Worm (Caenorhabditis elegans) whole organism, L1 larva: ENCODE measurements around the gene tsp-2.

ENCODE experiments used
- C04F5.9 ChIP-seq: sonication (generic microtip); optimal IDR thresholded peaks from 2 replicates; lab custom pipeline; 2016; ENCODE audit warnings: missing genetic modification characterization, missing compliant biosample characterization
- C34B4.2 ChIP-seq: sonication (generic microtip); optimal IDR thresholded peaks from 2 replicates; lab custom pipeline; 2017; ENCODE audit warnings: mild to moderate bottlenecking, missing genetic modification characterization, missing compliant biosample characterization
- F16B12.6 ChIP-seq: fragments of 150-350 bp; optimal IDR thresholded peaks from 2 replicates; lab custom pipeline; 2014; ENCODE audit warnings: missing biosample characterization, missing genetic modification characterization
- aha-1 ChIP-seq: fragments of 150-350 bp; optimal IDR thresholded peaks from 2 replicates; lab custom pipeline; 2014; ENCODE audit warnings: missing biosample characterization, missing genetic modification characterization
- ama-1 ChIP-seq: fragments of 150-350 bp; optimal IDR thresholded peaks from 2 replicates; lab custom pipeline; 2014
- ceh-8 ChIP-seq: fragments of 200-800 bp; sonication (Bioruptor generic); optimal IDR thresholded peaks from 2 replicates; lab custom pipeline; 2018; ENCODE audit warnings: mild to moderate bottlenecking, missing genetic modification characterization, moderate library complexity, missing compliant biosample characterization
- ceh-82 ChIP-seq, 3 experiments: fragments of 150-350 bp in 1 of 3; sonication (generic microtip) in 2 of 3; optimal IDR thresholded peaks; 2 replicates each; lab custom pipeline; 2014 to 2017; ENCODE audit warnings: missing biosample characterization in 3 of 3, missing genetic modification characterization in 3 of 3
- ceh-88 ChIP-seq: fragments of 200-800 bp; sonication (Bioruptor generic); IDR thresholded peaks from 2 replicates; pipeline ENCODE4 v1.3.6; 2022; ENCODE audit warnings: missing genetic modification characterization, missing compliant biosample characterization
- ceh-90 ChIP-seq: sonication (generic microtip); optimal IDR thresholded peaks from 2 replicates; lab custom pipeline; 2016; ENCODE audit warnings: missing genetic modification characterization, missing compliant biosample characterization
- ces-1 ChIP-seq: fragments of 150-350 bp; optimal IDR thresholded peaks from 2 replicates; lab custom pipeline; 2014; ENCODE audit warnings: missing biosample characterization, missing genetic modification reagents, missing genetic modification characterization
- dpl-1 ChIP-seq, 3 experiments: fragments of 150-350 bp in 2 of 3; sonication (generic microtip) in 1 of 3; optimal IDR thresholded peaks; 2 replicates each; lab custom pipeline; 2014 to 2017; ENCODE audit warnings: missing biosample characterization in 3 of 3, missing genetic modification characterization in 3 of 3, missing genetic modification reagents in 3 of 3
- efl-3 ChIP-seq: fragments of 200-800 bp; sonication (Bioruptor generic); optimal IDR thresholded peaks from 2 replicates; lab custom pipeline; 2018; ENCODE audit warnings: mild to moderate bottlenecking, missing genetic modification characterization, missing compliant biosample characterization
- egl-13 ChIP-seq: sonication (generic microtip); optimal IDR thresholded peaks from 2 replicates; lab custom pipeline; 2016; ENCODE audit warnings: missing genotype, missing genetic modification reagents, missing genetic modification characterization, missing compliant biosample characterization
- egl-27 ChIP-seq, 2 experiments: fragments of 150-350 bp in 1 of 2; sonication (generic microtip); optimal IDR thresholded peaks; 3 replicates each; lab custom pipeline; 2017 to 2018; ENCODE audit warnings: missing biosample characterization in 2 of 2, missing genetic modification characterization in 2 of 2, missing genetic modification reagents in 2 of 2
- elt-2 ChIP-seq: sonication (generic microtip); optimal IDR thresholded peaks from 2 replicates; lab custom pipeline; 2016; ENCODE audit warnings: missing genetic modification characterization, mild to moderate bottlenecking, inconsistent platforms, missing compliant biosample characterization, missing genetic modification reagents
- elt-3 ChIP-seq, 6 experiments: fragments of 150-350 bp in 1 of 6; sonication (generic microtip); optimal IDR thresholded peaks; 2 replicates each; lab custom pipeline; 2017 to 2018; ENCODE audit warnings: missing biosample characterization in 6 of 6, missing genetic modification characterization in 6 of 6, inconsistent platforms in 1 of 6
- ets-5 ChIP-seq: fragments of 200-800 bp; sonication (Bioruptor generic); IDR thresholded peaks from 2 replicates; pipeline ENCODE4 v1.3.6; 2022; ENCODE audit warnings: missing genetic modification characterization, missing compliant biosample characterization
- fkh-10 ChIP-seq: sonication (generic microtip); optimal IDR thresholded peaks from 2 replicates; lab custom pipeline; 2017; ENCODE audit warnings: missing biosample characterization, missing genetic modification reagents, missing genetic modification characterization
- hlh-17 ChIP-seq: fragments of 200-800 bp; sonication (Bioruptor generic); optimal IDR thresholded peaks from 2 replicates; lab custom pipeline; 2018; ENCODE audit warnings: missing genetic modification characterization, mild to moderate bottlenecking, missing compliant biosample characterization, moderate library complexity, borderline replicate concordance
- hlh-4 ChIP-seq: sonication (generic microtip); optimal IDR thresholded peaks from 2 replicates; lab custom pipeline; 2016; ENCODE audit warnings: mild to moderate bottlenecking, missing genetic modification characterization, missing compliant biosample characterization
- irx-1 ChIP-seq: sonication (generic microtip); optimal IDR thresholded peaks from 2 replicates; lab custom pipeline; 2016; ENCODE audit warnings: missing genetic modification characterization, missing compliant biosample characterization
- jun-1 ChIP-seq: fragments of 150-350 bp; optimal IDR thresholded peaks from 2 replicates; lab custom pipeline; 2014; ENCODE audit warnings: missing biosample characterization, missing genetic modification reagents, missing genetic modification characterization
- lin-14 ChIP-seq: fragments of 200-800 bp; sonication (Bioruptor generic); optimal IDR thresholded peaks from 2 replicates; lab custom pipeline; 2018; ENCODE audit warnings: mild to moderate bottlenecking, missing genetic modification characterization, moderate library complexity, missing compliant biosample characterization
- lin-15B ChIP-seq: fragments of 150-350 bp; sonication (generic microtip); optimal IDR thresholded peaks from 3 replicates; lab custom pipeline; 2014; ENCODE audit warnings: missing biosample characterization, missing genetic modification characterization
- lin-35 ChIP-seq, 2 experiments: fragments of 150-350 bp; optimal IDR thresholded peaks; 2 replicates each; lab custom pipeline; 2014; ENCODE audit warnings: missing biosample characterization in 2 of 2, missing genetic modification characterization in 2 of 2, missing genetic modification reagents in 2 of 2
- lin-39 ChIP-seq: fragments of 150-350 bp; optimal IDR thresholded peaks from 2 replicates; lab custom pipeline; 2014; ENCODE audit warnings: missing biosample characterization, missing genetic modification reagents, missing genetic modification characterization
- lir-3 ChIP-seq: sonication (generic microtip); optimal IDR thresholded peaks from 2 replicates; lab custom pipeline; 2016; ENCODE audit warnings: mild to moderate bottlenecking, missing genetic modification characterization, moderate library complexity, missing compliant biosample characterization; ENCODE audit not compliant: poor library complexity
- lsy-2 ChIP-seq, 2 experiments: fragments of 150-350 bp; optimal IDR thresholded peaks; 2 replicates each; lab custom pipeline; 2014; ENCODE audit warnings: missing biosample characterization in 2 of 2, missing genetic modification characterization in 2 of 2
- mef-2 ChIP-seq: fragments of 150-350 bp; optimal IDR thresholded peaks from 2 replicates; lab custom pipeline; 2014; ENCODE audit warnings: missing biosample characterization, missing genetic modification characterization
- mep-1 ChIP-seq: fragments of 150-350 bp; optimal IDR thresholded peaks from 2 replicates; lab custom pipeline; 2014; ENCODE audit warnings: missing biosample characterization, missing genetic modification characterization
- nhr-20 ChIP-seq: sonication (generic microtip); optimal IDR thresholded peaks from 2 replicates; lab custom pipeline; 2016; ENCODE audit warnings: mild to moderate bottlenecking, missing genetic modification characterization, missing compliant biosample characterization
- nhr-237 ChIP-seq: fragments of 150-350 bp; optimal IDR thresholded peaks from 2 replicates; lab custom pipeline; 2014; ENCODE audit warnings: missing biosample characterization, missing genetic modification characterization
- pag-3 ChIP-seq: sonication (generic microtip); optimal IDR thresholded peaks from 2 replicates; lab custom pipeline; 2017; ENCODE audit warnings: missing genetic modification characterization, mild to moderate bottlenecking, missing compliant biosample characterization, antibody characterized with exemption, borderline replicate concordance; ENCODE audit not compliant: insufficient read depth
- snpc-4 ChIP-seq: fragments of 150-350 bp; optimal IDR thresholded peaks from 2 replicates; lab custom pipeline; 2014; ENCODE audit warnings: missing biosample characterization, missing genetic modification characterization
- snu-23 ChIP-seq: sonication (generic microtip); optimal IDR thresholded peaks from 2 replicates; lab custom pipeline; 2016; ENCODE audit warnings: missing genetic modification characterization, missing compliant biosample characterization
- sox-4 ChIP-seq: sonication (generic microtip); optimal IDR thresholded peaks from 2 replicates; lab custom pipeline; 2016; ENCODE audit warnings: missing genetic modification characterization, missing compliant biosample characterization
- sptf-1 ChIP-seq: fragments of 150-350 bp; optimal IDR thresholded peaks from 2 replicates; lab custom pipeline; 2014; ENCODE audit warnings: missing biosample characterization, missing genetic modification characterization
- sup-37 ChIP-seq: fragments of 200-800 bp; sonication (Bioruptor generic); optimal IDR thresholded peaks from 2 replicates; lab custom pipeline; 2018; ENCODE audit warnings: mild to moderate bottlenecking, missing genetic modification characterization, missing compliant biosample characterization
- swsn-7 ChIP-seq: sonication (generic microtip); optimal IDR thresholded peaks from 2 replicates; lab custom pipeline; 2016; ENCODE audit warnings: missing genetic modification characterization, missing compliant biosample characterization
- tbx-2 ChIP-seq: sonication (generic microtip); optimal IDR thresholded peaks from 2 replicates; lab custom pipeline; 2016; ENCODE audit warnings: missing genetic modification characterization, missing compliant biosample characterization
- tlp-1 ChIP-seq: fragments of 150-350 bp; optimal IDR thresholded peaks from 2 replicates; lab custom pipeline; 2014; ENCODE audit warnings: missing biosample characterization, missing genetic modification characterization
- unc-130 ChIP-seq: fragments of 150-350 bp; optimal IDR thresholded peaks from 2 replicates; lab custom pipeline; 2017; ENCODE audit warnings: missing biosample characterization, missing genetic modification characterization, inconsistent platforms
- unc-62 ChIP-seq: fragments of 150-350 bp; optimal IDR thresholded peaks from 2 replicates; lab custom pipeline; 2014; ENCODE audit warnings: missing biosample characterization, missing genetic modification reagents, missing genetic modification characterization
- unc-98 ChIP-seq: fragments of 200-800 bp; sonication (Bioruptor generic); IDR thresholded peaks from 2 replicates; pipeline ENCODE4 v1.3.6; 2022; ENCODE audit warnings: missing genetic modification characterization, missing compliant biosample characterization
- vab-15 ChIP-seq: sonication (generic microtip); optimal IDR thresholded peaks from 2 replicates; lab custom pipeline; 2017; ENCODE audit warnings: missing genotype, mild to moderate bottlenecking, missing genetic modification characterization, missing compliant biosample characterization
- xbp-1 ChIP-seq: sonication (generic microtip); optimal IDR thresholded peaks from 2 replicates; lab custom pipeline; 2016; ENCODE audit warnings: missing genetic modification characterization, missing compliant biosample characterization
- zag-1 ChIP-seq: fragments of 150-350 bp; optimal IDR thresholded peaks from 2 replicates; lab custom pipeline; 2014; ENCODE audit warnings: missing biosample characterization, missing genetic modification characterization
- zip-4 ChIP-seq: fragments of 200-800 bp; sonication (Bioruptor generic); optimal IDR thresholded peaks from 2 replicates; lab custom pipeline; 2018; ENCODE audit warnings: mild to moderate bottlenecking, missing genetic modification characterization, moderate library complexity, missing compliant biosample characterization
- ztf-4 ChIP-seq: fragments of 150-350 bp; optimal IDR thresholded peaks from 2 replicates; lab custom pipeline; 2014; ENCODE audit warnings: missing biosample characterization, missing genetic modification characterization

The tsp-2 gene

DNA sequence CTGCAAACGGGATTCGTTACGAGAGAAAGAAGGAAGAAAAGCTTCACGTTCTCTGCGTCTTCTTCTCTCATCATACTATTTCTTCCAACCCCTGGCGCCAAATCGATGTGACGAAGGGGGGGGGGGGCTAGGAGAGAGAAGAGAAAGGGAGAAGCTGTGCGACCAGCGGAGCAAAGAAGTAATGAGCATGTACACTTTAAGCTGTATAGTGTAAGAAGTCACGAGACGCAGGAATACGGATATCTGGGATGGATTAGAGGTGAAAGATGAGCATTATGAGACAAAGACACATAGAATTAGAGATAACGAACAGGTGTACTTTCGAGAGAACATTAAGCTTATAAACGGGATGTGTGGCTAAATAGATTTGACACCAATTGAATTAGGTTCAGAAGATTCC is 36.0 kb downstream of the tsp-2 start (continued):
- TF ChIP-seq unc-98 (GFP tag; lab: Robert Waterston, UW) (0 out of 2 replicates have a peak, but pooled peaks have one; percentile 10), dpl-1 (GFP tag; optimal IDR thresholded peaks at IDR 0.05; lab: Kevin White, UChicago) (peak in 1 of 3 experiments; percentile 32), mep-1 (tag; lab: Kevin White, UChicago) (peak; percentile 26), elt-3 (tag; optimal IDR thresholded peaks at IDR 0.05; lab: Kevin White, UChicago) (no peak), ceh-82 (tag; optimal IDR thresholded peaks at IDR 0.05; lab: Kevin White, UChicago) (peak in 2 of 3 experiments; percentile 17 to 55), nhr-237 (tag; lab: Kevin White, UChicago) (no peak), egl-13 (tag; lab: Kevin White, UChicago) (peak; percentile 58), zag-1 (no peak), ceh-88 (GFP tag; lab: Robert Waterston, UW) (no peak), lir-3 (tag; lab: Kevin White, UChicago) (peak; percentile 19), hlh-17 (no peak), ceh-90 (no peak), xbp-1 (peak; percentile 3), lin-15B (tag; lab: Kevin White, UChicago) (no peak), ama-1 (lab: Kevin White, UChicago) (no peak), sox-4 (tag; lab: Kevin White, UChicago) (no peak), sup-37 (GFP tag; lab: Kevin White, UChicago) (no peak), ztf-4 (tag; lab: Kevin White, UChicago) (peak; percentile 25), C04F5.9 (tag; lab: Kevin White, UChicago) (no peak), vab-15 (tag; lab: Kevin White, UChicago) (no peak), ets-5 (no peak), lsy-2 (tag; optimal IDR thresholded peaks at IDR 0.05; lab: Kevin White, UChicago) (peak; percentile 52 to 57), F16B12.6 (tag; lab: Kevin White, UChicago) (peak; percentile 30), swsn-7 (tag; lab: Kevin White, UChicago) (peak; percentile 56), lin-14 (GFP tag; lab: Kevin White, UChicago) (peak; percentile 94), sptf-1 (tag; lab: Kevin White, UChicago) (no peak), unc-62 (no peak), jun-1 (tag; lab: Kevin White, UChicago) (no peak), tlp-1 (no peak), zip-4 (GFP tag; lab: Kevin White, UChicago) (no peak), mef-2 (tag; lab: Kevin White, UChicago) (no peak), egl-27 (tag; optimal IDR thresholded peaks at IDR 0.05; lab: Kevin White, UChicago) (no peak), efl-3 (GFP tag; lab: Kevin White, UChicago) (no peak), elt-2 (no peak), aha-1 (tag; lab: Kevin White, UChicago) (no peak), C34B4.2 (no peak), tbx-2 (peak; percentile 55), snu-23 (GFP tag; lab: Kevin White, UChicago) (no peak), nhr-20 (tag; lab: Kevin White, UChicago) (peak; percentile 26), ceh-8 (GFP tag; lab: Kevin White, UChicago) (no peak)

- TF ChIP-seq efl-3 (GFP tag; lab: Kevin White, UChicago) (no peak), lin-35 (GFP tag; optimal IDR thresholded peaks at IDR 0.05; lab: Kevin White, UChicago) (no peak), hlh-4 (no peak), lin-39 (tag; lab: Kevin White, UChicago) (no peak), fkh-10 (GFP tag; lab: Kevin White, UChicago) (no peak), ces-1 (GFP tag; lab: Kevin White, UChicago) (no peak), unc-130 (tag; lab: Kevin White, UChicago) (no peak), aha-1 (tag; lab: Kevin White, UChicago) (no peak), irx-1 (tag; lab: Kevin White, UChicago) (no peak), pag-3 (tag; lab: Kevin White, UChicago) (no peak), lin-14 (GFP tag; lab: Kevin White, UChicago) (no peak), elt-2 (no peak), tbx-2 (no peak), snpc-4 (tag; lab: Kevin White, UChicago) (no peak), egl-13 (tag; lab: Kevin White, UChicago) (no peak)
Observed at ce11 chrIII:8201117-8201516, 36.6 kb downstream of the tsp-2 start, which contains the start of gene unc-36. Gene unc-36 (minus strand): TSS chrIII:8201217.
